Worm (Caenorhabditis elegans): ENCODE measurements around the gene kel-10.
"Not testable (repeated sequence)": the region's sequence is repeated elsewhere in the genome, so short reads cannot be mapped to it uniquely, and the experiment has no call there.

kel-10 gene

DNA sequence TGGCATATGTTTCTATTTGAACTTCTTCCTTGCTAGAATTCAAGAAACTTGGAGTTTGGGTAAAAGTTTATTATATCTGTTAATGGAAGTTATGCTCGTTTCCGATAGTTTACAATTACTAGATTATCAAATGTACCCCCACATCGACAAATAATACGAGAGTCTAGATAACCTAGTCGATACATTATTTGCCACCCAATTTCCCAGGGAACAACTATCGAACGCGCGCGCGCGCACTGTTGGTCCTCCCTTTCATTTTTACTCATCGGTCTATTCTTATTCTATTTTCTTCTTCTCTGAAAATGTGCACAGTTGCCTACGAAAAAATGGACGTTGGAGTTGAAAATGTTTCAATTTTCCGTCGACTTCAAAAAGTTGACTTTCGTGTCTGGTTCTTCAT is 40.7 kb downstream of the kel-10 start, which contains the start of gene T16G12.13:
Gene T16G12.13, plus strand, starts transcription at position 293 of the 400 bp plus-strand sequence.
- TF ChIP-seq snpc-4 (tag; optimal IDR thresholded peaks at IDR 0.05) (no peak), lin-13 (tag; optimal IDR thresholded peaks at IDR 0.05) (no peak), pha-4 (tag; optimal IDR thresholded peaks at IDR 0.05) (no peak), ces-1 (GFP tag; optimal IDR thresholded peaks at IDR 0.05) (no peak), flh-1 (GFP tag; optimal IDR thresholded peaks at IDR 0.05) (no peak), ztf-11 (tag; optimal IDR thresholded peaks at IDR 0.05) (no peak), ceh-43 (GFP tag; optimal IDR thresholded peaks at IDR 0.05) (no peak), nhr-2 (tag; optimal IDR thresholded peaks at IDR 0.05) (no peak)

DNA sequence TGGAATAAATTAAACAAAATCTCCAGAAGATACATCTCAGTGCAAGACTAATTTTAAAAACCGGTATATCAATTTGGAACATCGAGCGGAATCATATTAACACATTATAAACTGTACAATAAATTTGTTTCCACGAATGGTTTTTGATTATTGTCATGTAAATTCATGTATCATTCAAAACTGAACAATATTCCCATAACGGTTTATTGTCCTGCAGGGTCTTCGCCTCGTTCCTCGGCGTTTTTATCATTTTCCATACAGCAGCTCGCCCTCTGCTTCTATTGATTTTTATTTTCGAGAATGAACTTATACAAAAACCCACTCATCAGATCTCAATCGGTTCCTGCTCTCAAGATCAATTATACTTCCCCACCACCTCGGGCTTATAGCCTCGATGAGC is 42.2 kb downstream of the kel-10 start, which contains the start of gene T16G12.8:
Gene T16G12.8, plus strand, starts transcription at position 301 of the 400 bp plus-strand sequence.
- no peak for TF ChIP-seq nhr-237 (tag; optimal IDR thresholded peaks at IDR 0.05)
- no peak for TF ChIP-seq lsy-2 (tag; optimal IDR thresholded peaks at IDR 0.05)
- TF ChIP-seq mep-1 (tag; optimal IDR thresholded peaks at IDR 0.05): no peak
- TF ChIP-seq unc-120 (tag; optimal IDR thresholded peaks at IDR 0.05; ENCODE audit: poor library complexity, severe bottlenecking): no peak
- no peak for TF ChIP-seq bed-3 (GFP tag; optimal IDR thresholded peaks at IDR 0.05)
- TF ChIP-seq nhr-12 (tag; optimal IDR thresholded peaks at IDR 0.05): no peak
- no peak for TF ChIP-seq lin-32 (GFP tag; optimal IDR thresholded peaks at IDR 0.05)
- TF ChIP-seq ceh-43 (GFP tag; optimal IDR thresholded peaks at IDR 0.05): no peak
- no peak for TF ChIP-seq hlh-1 (tag; optimal IDR thresholded peaks at IDR 0.05)
- no peak for TF ChIP-seq unc-39 (tag; optimal IDR thresholded peaks at IDR 0.05)
- TF ChIP-seq mls-2 (tag; optimal IDR thresholded peaks at IDR 0.05): no peak
- no peak for TF ChIP-seq lin-13 (tag; optimal IDR thresholded peaks at IDR 0.05)
- no peak for TF ChIP-seq nhr-2 (tag; optimal IDR thresholded peaks at IDR 0.05)
- TF ChIP-seq ztf-11 (tag; optimal IDR thresholded peaks at IDR 0.05): no peak
- TF ChIP-seq elt-1 (tag; optimal IDR thresholded peaks at IDR 0.05; ENCODE audit: borderline replicate concordance, insufficient read depth): no peak
- TF ChIP-seq nhr-28 (tag; optimal IDR thresholded peaks at IDR 0.05): no peak
- TF ChIP-seq cnd-1 (tag; optimal IDR thresholded peaks at IDR 0.05): no peak
- TF ChIP-seq elt-3 (tag; optimal IDR thresholded peaks at IDR 0.05): no peak

DNA sequence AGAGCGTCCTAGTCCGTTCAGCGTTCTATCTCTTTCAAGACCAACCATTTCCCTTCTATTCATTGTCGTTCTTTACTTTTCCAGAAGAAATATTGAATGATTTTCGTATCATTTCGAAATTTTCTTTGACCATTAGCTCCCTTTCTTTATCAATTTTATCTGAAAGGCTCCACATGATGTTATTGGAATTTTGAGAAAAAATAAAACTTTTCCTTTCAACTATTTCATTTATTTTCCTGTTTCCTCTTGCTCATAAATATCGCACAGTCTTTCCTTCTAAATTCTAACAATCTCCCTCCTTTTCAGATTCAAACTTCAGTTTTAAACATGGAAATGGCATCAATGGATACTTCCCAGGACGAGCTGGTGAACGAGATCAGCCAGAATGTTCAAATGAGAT is 43.7 kb downstream of the kel-10 start, which contains the start of gene T16G12.4:
Gene T16G12.4, plus strand, starts transcription at position 301 of the 400 bp plus-strand sequence.
- TF ChIP-seq nhr-2 (tag; optimal IDR thresholded peaks at IDR 0.05) (no peak), zip-8 (tag; optimal IDR thresholded peaks at IDR 0.05) (no peak), ceh-43 (GFP tag; optimal IDR thresholded peaks at IDR 0.05) (no peak), lin-13 (tag; optimal IDR thresholded peaks at IDR 0.05) (no peak), pha-4 (tag; optimal IDR thresholded peaks at IDR 0.05) (no peak), ceh-39 (tag; optimal IDR thresholded peaks at IDR 0.05) (no peak), blmp-1 (tag; optimal IDR thresholded peaks at IDR 0.05) (no peak), hlh-1 (tag; optimal IDR thresholded peaks at IDR 0.05) (no peak)

DNA sequence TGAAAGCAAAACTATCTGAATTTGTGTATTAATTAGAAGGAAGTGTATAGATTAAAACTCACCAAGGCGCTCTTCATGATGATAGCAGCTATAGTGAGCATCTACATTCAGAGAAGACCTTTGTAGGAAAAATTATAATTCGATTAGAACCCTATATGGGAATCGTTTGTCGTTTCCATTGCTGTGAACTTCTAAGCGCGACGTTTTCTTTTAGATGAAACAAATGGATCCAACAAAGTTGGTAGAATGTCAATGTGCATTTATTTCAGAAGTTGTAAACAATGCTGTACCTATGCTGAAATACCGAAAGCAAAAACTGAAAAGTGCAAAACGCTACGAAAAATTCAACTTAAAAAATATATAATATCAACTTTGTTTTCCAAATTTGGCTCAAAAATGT is 45.2 kb downstream of the kel-10 start, which contains the start of gene T16G12.10:
Gene T16G12.10, minus strand, starts transcription at position 101 of the 400 bp plus-strand sequence.
- TF ChIP-seq ceh-43 (GFP tag; optimal IDR thresholded peaks at IDR 0.05) (no peak), ceh-83 (GFP tag; optimal IDR thresholded peaks at IDR 0.05) (no peak), flh-1 (GFP tag; optimal IDR thresholded peaks at IDR 0.05) (no peak), ztf-11 (tag; optimal IDR thresholded peaks at IDR 0.05) (no peak), sem-2 (GFP tag; optimal IDR thresholded peaks at IDR 0.05) (no peak), bed-3 (GFP tag; optimal IDR thresholded peaks at IDR 0.05) (no peak), tbx-8 (GFP tag; optimal IDR thresholded peaks at IDR 0.05) (no peak), nhr-28 (tag; optimal IDR thresholded peaks at IDR 0.05) (no peak)

DNA sequence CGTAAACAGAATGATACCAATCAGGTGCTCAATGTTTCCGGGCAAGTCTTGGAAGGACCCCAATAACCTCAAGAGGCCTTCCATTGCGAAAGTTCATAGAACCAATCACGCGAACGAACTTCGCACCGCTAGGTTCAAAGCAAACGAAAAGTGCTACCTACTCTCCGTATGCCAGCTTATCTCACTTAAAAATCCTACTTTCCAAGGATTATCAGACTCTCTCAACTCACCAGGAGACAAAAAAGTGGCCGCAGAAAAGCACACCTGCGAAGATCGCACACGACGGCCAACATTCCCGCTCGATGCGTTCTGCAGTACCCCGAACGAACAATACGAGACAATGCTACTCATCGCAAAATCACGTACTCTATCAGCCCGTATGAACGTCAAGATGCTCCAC is 47.9 kb downstream of the kel-10 start, which contains the start of gene T16G12.12:
Gene T16G12.12, plus strand, starts transcription at position 301 of the 400 bp plus-strand sequence.
- TF ChIP-seq blmp-1 (tag; optimal IDR thresholded peaks at IDR 0.05); flh-1 (GFP tag; optimal IDR thresholded peaks at IDR 0.05); lin-13 (tag; optimal IDR thresholded peaks at IDR 0.05): not testable (repeated sequence)

DNA sequence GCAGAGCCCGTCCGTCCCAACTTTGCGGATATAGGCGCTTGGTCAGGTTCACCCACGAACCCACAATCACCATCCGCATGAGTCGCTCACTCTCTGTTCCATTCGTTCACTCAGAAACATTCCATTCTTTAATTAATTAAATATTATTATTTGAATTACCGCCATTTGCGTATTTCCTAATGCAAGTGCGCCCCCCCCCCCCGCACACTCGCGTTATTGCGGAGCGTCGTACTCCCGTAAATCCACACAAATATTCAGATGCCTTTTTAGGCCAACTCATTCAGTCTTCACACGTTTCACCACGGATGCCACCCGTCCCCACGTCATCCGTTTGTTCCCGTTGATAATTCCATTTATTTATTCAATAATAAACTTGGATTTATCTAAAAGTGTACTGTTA is 50.9 kb downstream of the kel-10 start, which contains the start of gene T16G12.3:
Gene T16G12.3, plus strand, starts transcription at position 301 of the 400 bp plus-strand sequence.
- TF ChIP-seq M03D4.4 (tag; optimal IDR thresholded peaks at IDR 0.05); lin-13 (tag; optimal IDR thresholded peaks at IDR 0.05); ceh-43 (GFP tag; optimal IDR thresholded peaks at IDR 0.05): not testable (repeated sequence)

Data from whole organism, mixed stage, embryonic.